Worm (Caenorhabditis elegans): ENCODE data around the gene C44E12.1.

- TF ChIP-seq W03F9.2 (tag; optimal IDR thresholded peaks at IDR 0.05) (no peak), him-1 (tag; optimal IDR thresholded peaks at IDR 0.05) (no peak)
These were observed 11.0 kb upstream of the C44E12.1 start, which contains the start of gene adt-2 for ce11 chrX:7585610-7586259.

Data from whole organism, L4/young adult.